Worm (Caenorhabditis elegans): ENCODE data around the gene C16C10.9.
A peak's percentile ranks its signal among the peaks of the same experiment; 100 is the strongest.

Gene C16C10.9

DNA sequence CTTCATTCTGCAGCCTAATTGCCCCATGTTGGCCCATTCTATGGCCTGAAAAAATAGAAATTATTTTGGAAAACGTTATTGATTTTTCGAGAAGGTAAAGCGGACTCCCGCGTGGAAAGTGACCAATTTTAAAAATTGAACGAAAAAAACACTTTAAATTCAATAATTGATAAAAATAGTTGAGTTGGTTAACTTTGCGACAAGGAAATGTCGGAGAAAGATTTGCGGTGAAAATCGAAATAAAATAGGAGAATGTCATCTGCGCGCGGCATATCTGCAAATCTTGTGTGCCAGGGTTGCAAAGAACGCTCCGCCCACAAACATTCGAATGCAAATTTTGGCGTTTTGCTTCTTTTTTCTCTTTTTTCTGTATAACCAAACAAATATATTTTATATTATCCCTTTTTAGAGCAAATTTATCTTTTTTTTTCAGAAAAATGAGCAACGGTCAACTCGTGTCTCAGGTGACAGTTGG lies 13.7 kb upstream of the C16C10.9 start, which contains the start of the genes rnf-121 and C16C10.4:
Gene rnf-121, minus strand, starts transcription at position 51 of the 475 bp plus-strand sequence.
Gene C16C10.4, plus strand, starts transcription at position 434 of the 475 bp plus-strand sequence.
- TF ChIP-seq ztf-29 (GFP tag; IDR thresholded peaks at IDR 0.05) (peak; percentile 86), med-1 (GFP tag; optimal IDR thresholded peaks at IDR 0.05; ENCODE audit: insufficient read depth) (peak; percentile 98), flt-1 (GFP tag; IDR thresholded peaks at IDR 0.05) (peak; percentile 95), klf-2 (GFP tag; conservative IDR thresholded peaks at IDR 0.05) (peak; percentile 93), cog-1 (tag; optimal IDR thresholded peaks at IDR 0.05) (peak; percentile 63), ztf-23 (GFP tag; IDR thresholded peaks at IDR 0.05) (peak; percentile 91), tab-1 (GFP tag; IDR thresholded peaks at IDR 0.05) (peak; percentile 91), ref-1 (GFP tag; conservative IDR thresholded peaks at IDR 0.05) (peak; percentile 69), T22C8.4 (GFP tag; IDR thresholded peaks at IDR 0.05) (peak; percentile 65)

DNA sequence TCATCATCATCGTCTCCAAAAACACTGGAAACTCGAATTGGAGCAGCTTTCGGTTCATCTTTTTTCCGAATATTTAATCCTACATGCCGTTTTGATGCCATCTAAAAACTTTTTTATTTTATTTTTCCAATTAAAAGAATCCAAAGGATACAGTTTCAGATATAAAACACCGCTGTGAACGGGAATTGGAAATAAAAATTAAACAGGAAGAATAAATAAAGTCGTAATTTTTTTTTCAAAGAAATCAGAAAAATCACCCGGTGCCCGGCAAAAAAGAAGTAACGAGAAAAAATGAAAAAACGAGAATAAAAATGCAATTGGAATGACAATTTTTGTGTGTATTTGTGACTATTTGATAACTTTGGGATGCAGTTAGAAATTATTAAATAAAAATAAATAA lies 11.5 kb upstream of the C16C10.9 start, which contains the start of gene ccdc-55:
Gene ccdc-55, minus strand, starts transcription at position 101 of the 400 bp plus-strand sequence.
- TF ChIP-seq tab-1 (GFP tag; IDR thresholded peaks at IDR 0.05) (no peak), flt-1 (GFP tag; IDR thresholded peaks at IDR 0.05) (no peak), T22C8.4 (GFP tag; IDR thresholded peaks at IDR 0.05) (no peak), klf-2 (GFP tag; conservative IDR thresholded peaks at IDR 0.05) (no peak), cog-1 (tag; optimal IDR thresholded peaks at IDR 0.05) (no peak), ztf-23 (GFP tag; IDR thresholded peaks at IDR 0.05) (no peak), med-1 (GFP tag; optimal IDR thresholded peaks at IDR 0.05; ENCODE audit: insufficient read depth) (no peak), ztf-29 (GFP tag; IDR thresholded peaks at IDR 0.05) (no peak), ref-1 (GFP tag; conservative IDR thresholded peaks at IDR 0.05) (no peak)

DNA sequence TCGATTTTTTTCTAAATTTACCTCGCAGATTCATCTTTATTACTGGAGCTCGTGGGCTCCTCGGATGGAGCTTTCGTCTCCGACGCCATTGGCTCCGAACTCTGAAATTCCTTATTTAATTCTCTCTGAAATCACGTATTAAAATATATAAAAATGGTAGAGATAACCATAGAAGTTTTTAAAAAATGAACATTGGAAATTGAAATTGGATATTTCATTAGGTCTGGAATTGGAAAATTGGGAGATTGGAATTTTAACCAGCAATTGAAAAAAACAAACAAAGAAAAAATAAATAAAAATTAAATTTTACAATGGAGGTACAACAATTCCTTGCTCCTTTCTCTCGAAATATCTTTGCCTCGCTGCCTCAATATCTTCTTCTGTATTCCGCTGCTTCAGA lies 9.5 kb upstream of the C16C10.9 start, which contains the start of gene rnf-5:
Gene rnf-5, minus strand, starts transcription at position 101 of the 400 bp plus-strand sequence.
- TF ChIP-seq tab-1 (GFP tag; IDR thresholded peaks at IDR 0.05) (no peak), med-1 (GFP tag; optimal IDR thresholded peaks at IDR 0.05; ENCODE audit: insufficient read depth) (no peak), flt-1 (GFP tag; IDR thresholded peaks at IDR 0.05) (no peak), ztf-23 (GFP tag; IDR thresholded peaks at IDR 0.05) (no peak), klf-2 (GFP tag; conservative IDR thresholded peaks at IDR 0.05) (no peak), ztf-29 (GFP tag; IDR thresholded peaks at IDR 0.05) (no peak), cog-1 (tag; optimal IDR thresholded peaks at IDR 0.05) (no peak), ref-1 (GFP tag; conservative IDR thresholded peaks at IDR 0.05) (no peak), T22C8.4 (GFP tag; IDR thresholded peaks at IDR 0.05) (no peak)

DNA sequence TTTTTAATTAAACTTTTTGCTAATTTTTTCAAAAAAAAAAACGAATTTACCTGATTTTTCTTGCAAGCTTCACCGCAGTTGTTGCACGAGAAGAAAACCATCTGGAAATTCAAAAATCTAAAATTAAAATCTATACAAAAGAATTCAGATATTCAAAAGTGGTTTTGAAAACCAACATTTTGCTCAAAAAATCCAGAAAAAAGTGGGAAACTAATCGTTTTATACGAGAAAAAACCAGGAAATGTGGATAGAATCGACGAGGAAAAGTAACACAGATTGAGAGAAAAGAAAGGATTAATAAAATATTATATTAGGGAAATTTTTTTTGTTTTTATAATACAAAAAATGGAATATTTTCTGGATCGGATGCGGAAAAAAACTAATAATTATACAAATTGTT lies 6.9 kb upstream of the C16C10.9 start, which contains the start of gene C16C10.8:
Gene C16C10.8, minus strand, starts transcription at position 101 of the 400 bp plus-strand sequence.
- TF ChIP-seq cog-1 (tag; optimal IDR thresholded peaks at IDR 0.05): no peak
- no peak for TF ChIP-seq ztf-23 (GFP tag; IDR thresholded peaks at IDR 0.05)
- TF ChIP-seq med-1 (GFP tag; optimal IDR thresholded peaks at IDR 0.05; ENCODE audit: insufficient read depth): no peak
- TF ChIP-seq ref-1 (GFP tag; conservative IDR thresholded peaks at IDR 0.05): no peak

DNA sequence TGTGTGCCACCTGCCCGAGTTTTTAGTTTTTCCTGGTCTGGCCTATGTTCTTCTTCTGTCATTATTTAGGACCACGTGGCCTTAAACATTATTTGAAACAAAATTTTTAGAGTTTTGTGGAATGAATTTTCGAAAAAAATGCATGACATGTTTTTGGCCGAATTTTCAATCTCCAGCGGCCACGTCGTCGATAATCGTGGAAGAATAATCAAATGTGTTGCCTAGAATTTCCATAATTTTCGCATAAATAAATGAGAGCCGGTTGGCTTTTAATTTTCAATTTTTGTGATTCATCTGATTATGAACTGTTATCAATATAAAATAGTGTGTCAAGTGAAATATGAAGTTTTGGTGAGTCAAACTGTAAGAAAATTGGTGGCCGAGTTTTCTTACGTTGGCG lies 3.7 kb upstream of the C16C10.9 start, which contains the start of gene C01G12.16:
Gene C01G12.16, plus strand, starts transcription at position 301 of the 400 bp plus-strand sequence.
- TF ChIP-seq ref-1 (GFP tag; conservative IDR thresholded peaks at IDR 0.05) (no peak), klf-2 (GFP tag; conservative IDR thresholded peaks at IDR 0.05) (no peak), med-1 (GFP tag; optimal IDR thresholded peaks at IDR 0.05; ENCODE audit: insufficient read depth) (no peak), tab-1 (GFP tag; IDR thresholded peaks at IDR 0.05) (no peak), cog-1 (tag; optimal IDR thresholded peaks at IDR 0.05) (no peak)

DNA sequence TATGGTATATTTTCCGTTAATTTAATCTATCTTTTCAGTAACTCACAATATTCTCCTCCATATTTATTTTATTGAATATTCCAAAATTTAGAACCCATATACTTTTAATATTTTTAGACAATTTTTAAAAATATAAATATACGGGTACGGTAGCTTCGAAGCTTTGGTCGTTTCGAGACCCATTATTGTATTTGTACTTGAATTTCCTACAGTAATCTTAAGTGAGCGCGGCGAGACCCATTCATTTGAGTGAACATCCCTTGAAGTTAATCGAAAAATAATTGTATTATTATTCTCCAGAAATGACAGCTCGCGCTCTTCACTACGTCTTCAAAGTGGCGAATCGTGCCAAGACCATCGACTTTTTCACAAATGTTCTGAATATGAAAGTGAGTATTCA lies 3.9 kb downstream of the C16C10.9 start, which contains the start of gene glod-4:
Gene glod-4, plus strand, starts transcription at position 301 of the 400 bp plus-strand sequence.
- TF ChIP-seq med-1 (GFP tag; optimal IDR thresholded peaks at IDR 0.05; ENCODE audit: insufficient read depth) (no peak), ztf-23 (GFP tag; IDR thresholded peaks at IDR 0.05) (no peak), ztf-29 (GFP tag; IDR thresholded peaks at IDR 0.05) (no peak), tab-1 (GFP tag; IDR thresholded peaks at IDR 0.05) (no peak), cog-1 (tag; optimal IDR thresholded peaks at IDR 0.05) (no peak), ref-1 (GFP tag; conservative IDR thresholded peaks at IDR 0.05) (no peak), T22C8.4 (GFP tag; IDR thresholded peaks at IDR 0.05) (no peak), klf-2 (GFP tag; conservative IDR thresholded peaks at IDR 0.05) (no peak), flt-1 (GFP tag; IDR thresholded peaks at IDR 0.05) (no peak)

DNA sequence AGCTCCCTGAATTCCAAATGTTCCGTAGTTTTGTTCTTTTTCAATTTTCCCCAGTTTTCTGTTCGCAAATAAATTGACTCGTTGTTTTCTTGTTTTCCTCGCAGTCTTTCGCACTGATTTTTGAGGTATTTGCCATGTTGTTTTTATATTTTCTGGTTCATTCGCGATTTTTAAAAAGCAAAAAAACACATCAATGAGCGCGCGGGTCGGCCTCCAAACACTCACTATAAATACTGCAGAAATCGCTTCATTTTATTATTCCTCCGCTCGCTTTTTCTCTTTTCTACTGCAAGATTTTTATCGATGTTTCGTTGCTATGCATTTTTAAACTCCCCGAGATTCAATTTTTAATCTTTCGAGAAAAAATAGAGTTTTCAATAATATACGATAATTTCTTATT lies 4.4 kb downstream of the C16C10.9 start:
- TF ChIP-seq ztf-29 (GFP tag; IDR thresholded peaks at IDR 0.05) (no peak), med-1 (GFP tag; optimal IDR thresholded peaks at IDR 0.05; ENCODE audit: insufficient read depth) (no peak), ref-1 (GFP tag; conservative IDR thresholded peaks at IDR 0.05) (no peak), klf-2 (GFP tag; conservative IDR thresholded peaks at IDR 0.05) (no peak), tab-1 (GFP tag; IDR thresholded peaks at IDR 0.05) (no peak), flt-1 (GFP tag; IDR thresholded peaks at IDR 0.05) (no peak), ztf-23 (GFP tag; IDR thresholded peaks at IDR 0.05) (no peak), T22C8.4 (GFP tag; IDR thresholded peaks at IDR 0.05) (no peak), cog-1 (tag; optimal IDR thresholded peaks at IDR 0.05) (no peak)

DNA sequence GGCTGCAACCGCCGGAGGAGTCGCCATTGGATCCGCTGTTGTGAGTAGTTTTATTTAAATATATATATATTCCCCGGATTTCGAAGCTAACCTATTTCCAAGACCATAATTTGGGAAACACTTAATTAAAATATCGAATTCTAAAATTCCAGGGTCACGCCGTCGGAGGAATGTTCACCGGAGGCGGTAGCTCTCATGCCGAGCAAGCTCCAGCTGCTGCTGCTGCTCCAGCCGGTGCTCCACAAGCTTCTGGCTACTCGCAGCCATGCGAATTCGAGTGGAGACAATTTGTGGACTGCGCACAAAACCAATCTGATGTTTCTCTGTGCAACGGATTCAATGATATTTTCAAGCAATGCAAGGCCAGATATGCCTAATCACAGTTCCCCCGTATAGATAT lies 4.9 kb downstream of the C16C10.9 start:
- TF ChIP-seq klf-2 (GFP tag; conservative IDR thresholded peaks at IDR 0.05): no peak
- no peak for TF ChIP-seq T22C8.4 (GFP tag; IDR thresholded peaks at IDR 0.05)
- TF ChIP-seq med-1 (GFP tag; optimal IDR thresholded peaks at IDR 0.05; ENCODE audit: insufficient read depth): no peak
- TF ChIP-seq ztf-29 (GFP tag; IDR thresholded peaks at IDR 0.05): no peak
- no peak for TF ChIP-seq ref-1 (GFP tag; conservative IDR thresholded peaks at IDR 0.05)
- TF ChIP-seq cog-1 (tag; optimal IDR thresholded peaks at IDR 0.05): no peak
- no peak for TF ChIP-seq tab-1 (GFP tag; IDR thresholded peaks at IDR 0.05)
- no peak for TF ChIP-seq flt-1 (GFP tag; IDR thresholded peaks at IDR 0.05)
- no peak for TF ChIP-seq ztf-23 (GFP tag; IDR thresholded peaks at IDR 0.05)

DNA sequence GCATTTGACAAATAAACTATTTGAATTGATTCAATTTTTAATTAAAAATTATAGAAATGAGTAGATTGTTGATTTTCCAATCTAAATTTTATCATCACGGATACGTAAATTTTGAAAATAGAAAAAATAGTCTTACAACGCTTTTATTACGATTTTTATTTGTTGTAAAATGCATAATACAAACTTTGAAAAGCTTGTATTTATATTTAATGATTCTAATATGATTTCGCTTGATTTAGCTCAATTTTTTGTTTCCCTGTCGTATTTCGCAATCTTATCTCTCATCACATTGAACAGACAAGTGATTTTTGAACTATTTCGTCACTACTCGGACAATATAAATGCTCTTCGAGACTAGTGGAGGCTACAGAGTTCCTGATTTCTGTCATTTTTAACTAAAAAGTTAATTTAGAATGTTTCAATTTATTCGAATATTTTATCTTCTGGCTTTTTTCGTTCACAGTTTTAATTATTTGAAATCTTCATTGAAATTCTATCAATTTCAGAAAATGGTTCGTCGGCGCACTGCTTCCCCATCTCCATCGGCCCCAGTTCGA lies 5.6 kb downstream of the C16C10.9 start, which contains the start of the genes wht-3 and har-1:
Gene wht-3, minus strand, starts transcription at position 51 of the 557 bp plus-strand sequence.
Gene har-1, plus strand, starts transcription at position 507 of the 557 bp plus-strand sequence.
- TF ChIP-seq klf-2 (GFP tag; conservative IDR thresholded peaks at IDR 0.05): no peak
- no peak for TF ChIP-seq ztf-29 (GFP tag; IDR thresholded peaks at IDR 0.05)
